Fruit fly (Drosophila melanogaster) whole organism, prepupa: ENCODE results near the gene CG1840.

Experiments used
- CG10631 ChIP-seq: fragments of 200-800 bp; sonication (Bioruptor generic); optimal IDR thresholded peaks from 2 replicates; lab custom pipeline; 2016; ENCODE audit warnings: missing biosample characterization, missing genetic modification characterization
- CG10669 ChIP-seq: fragments of 200-800 bp; sonication (Bioruptor generic); optimal IDR thresholded peaks from 3 replicates; lab custom pipeline; 2018; ENCODE audit warnings: missing biosample characterization, mild to moderate bottlenecking, missing genetic modification characterization, moderate library complexity
- CG11294 ChIP-seq: fragments of 200-800 bp; sonication (Bioruptor generic); IDR thresholded peaks from 2 replicates; pipeline ENCODE4 v1.3.6; 2022; ENCODE audit warnings: missing biosample characterization, missing genetic modification characterization
- CG11762 ChIP-seq: fragments of 200-800 bp; sonication (Bioruptor generic); optimal IDR thresholded peaks from 3 replicates; lab custom pipeline; 2016; ENCODE audit warnings: missing biosample characterization, missing genetic modification characterization; ENCODE audit not compliant: insufficient read depth
- CG15336 ChIP-seq: fragments of 200-800 bp; sonication (Bioruptor generic); IDR thresholded peaks from 2 replicates; pipeline ENCODE4 v1.3.6; 2022; ENCODE audit warnings: missing biosample characterization, missing genetic modification characterization
- CG16779 ChIP-seq: fragments of 200-800 bp; sonication (Bioruptor generic); optimal IDR thresholded peaks from 3 replicates; lab custom pipeline; 2017; ENCODE audit warnings: missing biosample characterization, mild to moderate bottlenecking, missing genetic modification characterization
- CG3032 ChIP-seq: fragments of 200-800 bp; optimal IDR thresholded peaks from 2 replicates; lab custom pipeline; 2019; ENCODE audit warnings: missing biosample characterization, mild to moderate bottlenecking, missing genetic modification characterization, moderate library complexity
- CG32006 ChIP-seq: fragments of 200-800 bp; sonication (Bioruptor generic); optimal IDR thresholded peaks from 3 replicates; lab custom pipeline; 2017; ENCODE audit warnings: missing biosample characterization, mild to moderate bottlenecking, missing genetic modification characterization
- CG34406 ChIP-seq: fragments of 200-800 bp; sonication (Bioruptor generic); optimal IDR thresholded peaks from 3 replicates; lab custom pipeline; 2016; ENCODE audit warnings: missing biosample characterization, missing genetic modification characterization
- CG3919 ChIP-seq: fragments of 200-800 bp; sonication (Bioruptor generic); optimal IDR thresholded peaks from 3 replicates; lab custom pipeline; 2016; ENCODE audit warnings: missing biosample characterization, missing genetic modification characterization
- CG4318 ChIP-seq: fragments of 200-800 bp; sonication (Bioruptor generic); optimal IDR thresholded peaks from 3 replicates; lab custom pipeline; 2017; ENCODE audit warnings: missing biosample characterization, mild to moderate bottlenecking, missing genetic modification characterization
- CG6163 ChIP-seq: fragments of 200-800 bp; sonication (Bioruptor generic); IDR thresholded peaks from 3 replicates; pipeline ENCODE4 v1.3.6; 2022; ENCODE audit warnings: missing biosample characterization, missing genetic modification characterization
- CG6792 ChIP-seq: fragments of 200-800 bp; sonication (Bioruptor generic); optimal IDR thresholded peaks from 3 replicates; lab custom pipeline; 2016; ENCODE audit warnings: missing biosample characterization, missing genetic modification characterization
- CG6854 ChIP-seq: fragments of 200-800 bp; sonication (Bioruptor generic); optimal IDR thresholded peaks from 2 replicates; lab custom pipeline; 2017; ENCODE audit warnings: missing biosample characterization, mild to moderate bottlenecking, missing genetic modification characterization
- CG7368 ChIP-seq: fragments of 200-800 bp; sonication (Bioruptor generic); optimal IDR thresholded peaks from 3 replicates; lab custom pipeline; 2016; ENCODE audit warnings: missing biosample characterization, missing genetic modification characterization
- CG8119 ChIP-seq: fragments of 200-800 bp; sonication (Bioruptor generic); IDR thresholded peaks from 3 replicates; pipeline ENCODE4 v1.3.6; 2022; ENCODE audit warnings: missing biosample characterization, missing genetic modification characterization
- CG8319 ChIP-seq: fragments of 200-800 bp; sonication (Bioruptor generic); optimal IDR thresholded peaks from 3 replicates; lab custom pipeline; 2016; ENCODE audit warnings: missing biosample characterization, missing genetic modification characterization
- CG9139 ChIP-seq: fragments of 200-800 bp; sonication (Bioruptor generic); optimal IDR thresholded peaks from 3 replicates; lab custom pipeline; 2017; ENCODE audit warnings: missing biosample characterization, mild to moderate bottlenecking, missing genetic modification characterization
- Eip78C ChIP-seq: fragments of 200-800 bp; sonication (Bioruptor generic); peaks from one replicate; lab custom pipeline; 2016; ENCODE audit warnings: missing biosample characterization, missing genetic modification characterization
- Eip93F ChIP-seq: fragments of 200-800 bp; sonication (Bioruptor generic); optimal IDR thresholded peaks from 2 replicates; lab custom pipeline; 2016; ENCODE audit warnings: missing biosample characterization, mild to moderate bottlenecking, missing genetic modification characterization
- Ets21C ChIP-seq: fragments of 200-800 bp; sonication (Bioruptor generic); optimal IDR thresholded peaks from 3 replicates; lab custom pipeline; 2016; ENCODE audit warnings: missing biosample characterization, missing genetic modification characterization
- Ets96B ChIP-seq: fragments of 200-800 bp; optimal IDR thresholded peaks from 2 replicates; lab custom pipeline; 2019; ENCODE audit warnings: missing biosample characterization, mild to moderate bottlenecking, missing genetic modification characterization, moderate library complexity
- Gug ChIP-seq: fragments of 200-800 bp; sonication (Bioruptor generic); IDR thresholded peaks from 2 replicates; pipeline ENCODE4 v1.3.6; 2022; ENCODE audit warnings: missing biosample characterization, missing genetic modification characterization
- Hr38 ChIP-seq: sonication (Bioruptor generic); optimal IDR thresholded peaks from 2 replicates; lab custom pipeline; 2016; ENCODE audit warnings: missing biosample characterization, missing genetic modification characterization
- Lpt ChIP-seq: fragments of 200-800 bp; sonication (Bioruptor generic); optimal IDR thresholded peaks from 3 replicates; lab custom pipeline; 2016; ENCODE audit warnings: missing biosample characterization, missing genetic modification characterization
- Met ChIP-seq: fragments of 200-800 bp; sonication (Bioruptor generic); optimal IDR thresholded peaks from 3 replicates; lab custom pipeline; 2016; ENCODE audit warnings: missing biosample characterization, missing genetic modification characterization
- OdsH ChIP-seq: fragments of 200-800 bp; sonication (Bioruptor generic); optimal IDR thresholded peaks from 3 replicates; lab custom pipeline; 2016; ENCODE audit warnings: missing biosample characterization, missing genetic modification characterization
- Smox ChIP-seq: fragments of 200-800 bp; sonication (Bioruptor generic); optimal IDR thresholded peaks from 3 replicates; lab custom pipeline; 2016; ENCODE audit warnings: missing biosample characterization, missing genetic modification characterization
- Sox102F ChIP-seq: fragments of 200-800 bp; sonication (Bioruptor generic); optimal IDR thresholded peaks from 2 replicates; lab custom pipeline; 2016; ENCODE audit warnings: missing biosample characterization, mild to moderate bottlenecking, missing genetic modification characterization
- Sox15 ChIP-seq: fragments of 200-800 bp; sonication (Bioruptor generic); optimal IDR thresholded peaks from 3 replicates; lab custom pipeline; 2016; ENCODE audit warnings: missing biosample characterization, missing genetic modification characterization
- achi ChIP-seq: fragments of 200-800 bp; sonication (Bioruptor generic); optimal IDR thresholded peaks from 3 replicates; lab custom pipeline; 2016; ENCODE audit warnings: missing biosample characterization, missing genetic modification characterization
- acj6 ChIP-seq: fragments of 200-800 bp; sonication (Bioruptor generic); optimal IDR thresholded peaks from 3 replicates; lab custom pipeline; 2016; ENCODE audit warnings: missing biosample characterization, missing genetic modification characterization
- cyc ChIP-seq: fragments of 200-800 bp; sonication (Bioruptor generic); optimal IDR thresholded peaks from 3 replicates; lab custom pipeline; 2016; ENCODE audit warnings: missing biosample characterization, missing genetic modification characterization
- dac ChIP-seq: fragments of 200-800 bp; sonication (Bioruptor generic); optimal IDR thresholded peaks from 2 replicates; lab custom pipeline; 2017; ENCODE audit warnings: missing biosample characterization, mild to moderate bottlenecking, missing genetic modification characterization
- dsx ChIP-seq: fragments of 200-800 bp; optimal IDR thresholded peaks from 3 replicates; lab custom pipeline; 2019; ENCODE audit warnings: missing biosample characterization, mild to moderate bottlenecking, missing genetic modification characterization, moderate library complexity; ENCODE audit not compliant: poor library complexity, severe bottlenecking
- eg ChIP-seq: fragments of 200-800 bp; sonication (Bioruptor generic); IDR thresholded peaks from 3 replicates; pipeline ENCODE4 v1.3.6; 2022; ENCODE audit warnings: missing biosample characterization, missing genetic modification characterization
- fd59A ChIP-seq: fragments of 200-800 bp; sonication (Bioruptor generic); optimal IDR thresholded peaks from 2 replicates; lab custom pipeline; 2017; ENCODE audit warnings: missing biosample characterization, mild to moderate bottlenecking, missing genetic modification characterization, missing genetic modification reagents
- fd85E ChIP-seq: fragments of 200-800 bp; sonication (Bioruptor generic); optimal IDR thresholded peaks from 3 replicates; lab custom pipeline; 2016; ENCODE audit warnings: missing biosample characterization, missing genetic modification characterization
- fkh ChIP-seq: fragments of 200-800 bp; sonication (Bioruptor generic); optimal IDR thresholded peaks from 3 replicates; lab custom pipeline; 2017; ENCODE audit warnings: missing biosample characterization, mild to moderate bottlenecking, missing genetic modification characterization, moderate library complexity
- lz ChIP-seq: fragments of 200-800 bp; sonication (Bioruptor generic); optimal IDR thresholded peaks from 3 replicates; lab custom pipeline; 2016; ENCODE audit warnings: missing biosample characterization, missing genetic modification characterization
- net ChIP-seq: fragments of 200-800 bp; sonication (Bioruptor generic); optimal IDR thresholded peaks from 3 replicates; lab custom pipeline; 2016; ENCODE audit warnings: missing biosample characterization, missing genetic modification characterization
- pdm3 ChIP-seq: fragments of 200-800 bp; sonication (Bioruptor generic); optimal IDR thresholded peaks from 3 replicates; lab custom pipeline; 2016; ENCODE audit warnings: missing biosample characterization, missing genetic modification characterization
- salr ChIP-seq, 2 experiments: fragments of 200-800 bp; sonication (Bioruptor generic); optimal IDR thresholded peaks; 3 replicates each; lab custom pipeline; 2016 to 2018; ENCODE audit warnings: missing biosample characterization in 2 of 2, missing genetic modification characterization in 2 of 2, mild to moderate bottlenecking in 1 of 2
- spab ChIP-seq: fragments of 200-800 bp; sonication (Bioruptor generic); optimal IDR thresholded peaks from 2 replicates; lab custom pipeline; 2017; ENCODE audit warnings: missing biosample characterization, mild to moderate bottlenecking, missing genetic modification characterization, missing genetic modification reagents
- ss ChIP-seq, 2 experiments: fragments of 200-800 bp; sonication (Bioruptor generic); optimal IDR thresholded peaks; 2 replicates in 1 of 2; 3 replicates in 1 of 2; lab custom pipeline; 2017 to 2018; ENCODE audit warnings: mild to moderate bottlenecking in 2 of 2, missing biosample characterization in 2 of 2, missing genetic modification characterization in 2 of 2, moderate library complexity in 1 of 2
- svp ChIP-seq: fragments of 200-800 bp; sonication (Bioruptor generic); peaks from one replicate; lab custom pipeline; 2016; ENCODE audit warnings: missing biosample characterization, missing genetic modification characterization
- topi ChIP-seq: fragments of 200-800 bp; sonication (Bioruptor generic); optimal IDR thresholded peaks from 3 replicates; lab custom pipeline; 2016; ENCODE audit warnings: missing biosample characterization, missing genetic modification characterization
- vri ChIP-seq: fragments of 200-800 bp; sonication (Bioruptor generic); optimal IDR thresholded peaks from 3 replicates; lab custom pipeline; 2016; ENCODE audit warnings: missing biosample characterization, mild to moderate bottlenecking, missing genetic modification characterization

Gene CG1840

DNA sequence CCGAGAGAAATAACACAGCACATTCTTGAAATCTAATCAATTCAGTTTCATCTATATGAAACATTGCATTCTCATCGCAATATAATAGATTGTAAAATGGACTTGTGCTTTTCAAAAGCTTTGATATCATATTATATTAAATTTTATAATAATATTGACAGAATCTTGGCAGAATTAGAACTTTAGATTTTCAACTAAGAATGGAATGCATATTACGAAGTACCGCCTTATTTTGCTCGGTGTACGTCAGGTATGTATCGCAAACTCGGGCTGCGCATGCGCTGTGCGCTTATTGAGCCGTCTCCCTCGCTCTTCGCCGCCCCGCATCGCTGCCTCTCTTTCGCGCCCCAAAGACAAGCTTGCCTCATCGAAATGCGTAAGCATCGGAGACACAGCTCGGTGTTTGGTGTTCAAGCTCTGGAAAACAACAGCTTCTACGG lies 27.0 kb downstream of the CG1840 start (continued):
- TF ChIP-seq OdsH (GFP tag; lab: Kevin White, UChicago) = peak; percentile 86
- peak; percentile 89 for TF ChIP-seq svp (GFP tag; lab: Kevin White, UChicago)
- peak; percentile 61 for TF ChIP-seq CG7368 (GFP tag; lab: Kevin White, UChicago)
- no peak for TF ChIP-seq Eip93F (GFP tag; lab: Kevin White, UChicago)
- TF ChIP-seq Smox (GFP tag; lab: Kevin White, UChicago) = peak; percentile 75
- TF ChIP-seq CG15336 = peak; percentile 93
- peak; percentile 44 for TF ChIP-seq Ets21C (GFP tag; lab: Kevin White, UChicago)
- peak; percentile 56 to 62 for TF ChIP-seq salr (GFP tag; optimal IDR thresholded peaks at IDR 0.05; lab: Kevin White, UChicago)

DNA sequence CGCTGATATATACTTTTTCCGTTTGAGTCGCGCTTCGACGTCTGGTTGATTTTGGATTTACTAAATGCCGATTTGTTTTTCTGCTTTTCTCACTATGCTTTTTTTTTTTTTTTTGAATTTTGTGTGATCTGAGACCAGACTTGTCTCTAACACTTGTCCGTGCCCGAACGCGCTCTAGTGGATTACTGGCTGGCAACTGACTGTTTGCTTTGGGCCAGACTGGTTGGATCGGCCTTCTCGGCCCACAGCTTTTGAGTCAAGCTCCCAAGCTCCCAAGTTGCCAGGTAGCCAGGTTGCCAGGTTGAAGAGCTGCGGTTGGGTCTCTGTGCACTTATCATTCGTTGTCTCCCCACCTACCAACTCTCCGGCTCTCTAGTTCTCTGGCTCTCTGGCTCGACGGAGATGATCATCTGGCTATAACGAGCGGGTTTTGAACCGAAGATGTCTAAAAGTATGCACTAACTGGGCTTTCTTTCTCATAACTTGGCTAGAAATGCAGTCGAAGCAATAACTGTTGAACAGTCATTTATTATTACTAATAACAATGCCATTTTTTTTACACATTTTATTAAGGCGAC lies 29.0 kb downstream of the CG1840 start, which contains the start of gene pot:
Gene pot (minus strand): TSS at position 205 of the 578 bp plus-strand sequence.
- TF ChIP-seq fd85E = no peak
- TF ChIP-seq CG8319 = no peak
- TF ChIP-seq pdm3 (GFP tag; lab: Kevin White, UChicago) = no peak
- no peak for TF ChIP-seq salr (GFP tag; optimal IDR thresholded peaks at IDR 0.05; lab: Kevin White, UChicago)
- TF ChIP-seq Sox102F (GFP tag; lab: Kevin White, UChicago) = peak; percentile 13
- TF ChIP-seq Met (GFP tag; lab: Kevin White, UChicago) = no peak
- TF ChIP-seq dsx (GFP tag; lab: Kevin White, UChicago) = no peak
- TF ChIP-seq Gug (GFP tag; lab: Robert Waterston, UW) = no peak
- no peak for TF ChIP-seq CG7368 (GFP tag; lab: Kevin White, UChicago)
- no peak for TF ChIP-seq acj6 (GFP tag; lab: Kevin White, UChicago)
- no peak for TF ChIP-seq CG3919 (GFP tag; lab: Kevin White, UChicago)
- TF ChIP-seq achi (GFP tag; lab: Kevin White, UChicago) = no peak
- no peak; the same call in 2 of the 3 replicates for TF ChIP-seq CG8119 (GFP tag; lab: Robert Waterston, UW)
- no peak for TF ChIP-seq CG10631 (GFP tag; lab: Kevin White, UChicago)
- no peak for TF ChIP-seq CG3032
- no peak for TF ChIP-seq Hr38
- TF ChIP-seq CG15336 = 0 out of 2 replicates have a peak, but pooled peaks have one; percentile 20
- TF ChIP-seq cyc (GFP tag; lab: Kevin White, UChicago) = no peak
- TF ChIP-seq vri (GFP tag; lab: Kevin White, UChicago) = no peak
- TF ChIP-seq CG34406 (GFP tag; lab: Kevin White, UChicago) = no peak
- no peak for TF ChIP-seq CG6792 (GFP tag; lab: Kevin White, UChicago)
- peak; percentile 22 for TF ChIP-seq CG6854 (GFP tag; lab: Kevin White, UChicago)
- TF ChIP-seq Ets96B = no peak
- no peak for TF ChIP-seq CG16779
- TF ChIP-seq topi (GFP tag; lab: Kevin White, UChicago) = no peak
- TF ChIP-seq fd59A = no peak
- TF ChIP-seq CG11294 (GFP tag; lab: Robert Waterston, UW) = no peak
- TF ChIP-seq fkh (GFP tag; lab: Kevin White, UChicago) = peak; percentile 15
- TF ChIP-seq CG6163 = 0 out of 3 replicates have a peak, but pooled peaks have one; percentile 12
- no peak for TF ChIP-seq Ets21C (GFP tag; lab: Kevin White, UChicago)
- TF ChIP-seq CG9139 (GFP tag; lab: Kevin White, UChicago) = peak; percentile 5
- no peak for TF ChIP-seq ss (GFP tag; optimal IDR thresholded peaks at IDR 0.05; lab: Kevin White, UChicago)
- TF ChIP-seq Sox15 (GFP tag; lab: Kevin White, UChicago) = no peak
- TF ChIP-seq eg (GFP tag; lab: Robert Waterston, UW) = peak; percentile 49; the same call in 1 of the 3 replicates
- TF ChIP-seq Eip93F (GFP tag; lab: Kevin White, UChicago) = no peak
- peak; percentile 50 for TF ChIP-seq Eip78C (GFP tag; lab: Kevin White, UChicago)
- TF ChIP-seq CG11762 (GFP tag; lab: Kevin White, UChicago) = no peak
- no peak for TF ChIP-seq svp (GFP tag; lab: Kevin White, UChicago)
- no peak for TF ChIP-seq CG4318
- no peak for TF ChIP-seq lz (GFP tag; lab: Kevin White, UChicago)
- no peak for TF ChIP-seq CG10669 (GFP tag; lab: Kevin White, UChicago)
- no peak for TF ChIP-seq dac (GFP tag; lab: Kevin White, UChicago)
- TF ChIP-seq OdsH (GFP tag; lab: Kevin White, UChicago) = no peak
- TF ChIP-seq net (GFP tag; lab: Kevin White, UChicago) = no peak
- TF ChIP-seq CG32006 = peak; percentile 6
- peak; percentile 15 for TF ChIP-seq Lpt
- no peak for TF ChIP-seq spab (GFP tag; lab: Kevin White, UChicago)
